Worm (Caenorhabditis elegans): ENCODE measurements around the gene srsx-13.
A peak's percentile ranks its signal among the peaks of the same experiment; 100 is the strongest.

DNA sequence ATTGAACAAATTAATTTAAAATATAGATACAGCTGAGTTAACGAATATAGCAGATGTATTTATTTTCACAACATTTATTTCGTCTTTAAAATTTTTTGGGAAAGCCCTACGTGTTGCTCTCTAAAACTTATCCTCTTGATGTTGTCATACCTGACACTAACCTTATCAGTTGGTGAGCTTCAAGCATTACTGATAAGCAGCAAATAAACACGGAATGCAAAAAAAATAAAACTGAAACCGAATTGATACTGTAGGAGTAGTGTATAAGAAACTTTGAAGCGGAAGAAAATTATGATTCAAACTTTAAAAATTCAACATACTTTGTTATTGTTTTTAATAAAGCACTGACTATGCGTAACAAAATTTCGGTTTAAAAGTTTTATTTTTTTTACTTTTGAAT, 47.9 kb downstream of the srsx-13 start:
- TF ChIP-seq sea-2 (GFP tag; optimal IDR thresholded peaks at IDR 0.05) (no peak), mdl-1 (tag; optimal IDR thresholded peaks at IDR 0.05) (no peak), jun-1 (tag; optimal IDR thresholded peaks at IDR 0.05) (no peak), skn-1 (tag; optimal IDR thresholded peaks at IDR 0.05) (no peak), pha-4 (tag; optimal IDR thresholded peaks at IDR 0.05) (no peak), unc-39 (tag; optimal IDR thresholded peaks at IDR 0.05) (no peak), nhr-28 (tag; optimal IDR thresholded peaks at IDR 0.05) (no peak), ama-1 (optimal IDR thresholded peaks at IDR 0.05) (no peak), snpc-4 (tag; optimal IDR thresholded peaks at IDR 0.05) (no peak), fkh-10 (GFP tag; optimal IDR thresholded peaks at IDR 0.05) (no peak), pqm-1 (tag; optimal IDR thresholded peaks at IDR 0.05) (peak; percentile 51)

Measured in whole organism, L3 larva.